Worm (Caenorhabditis elegans) whole organism, L4 larva: ENCODE results near the gene srbc-19.

Source experiments
- Y48G9A.11 ChIP-seq: fragments of 200-800 bp; sonication (Bioruptor generic); IDR thresholded peaks from 2 replicates; pipeline ENCODE4 v1.3.6; 2022; ENCODE audit warnings: missing genetic modification reagents, missing genetic modification characterization, missing compliant biosample characterization
- aha-1 ChIP-seq: fragments of 150-350 bp; peaks from one replicate; lab custom pipeline; 2014; ENCODE audit warnings: missing biosample characterization, missing genetic modification characterization
- ama-1 ChIP-seq: fragments of 150-350 bp; optimal IDR thresholded peaks from 2 replicates; lab custom pipeline; 2014; ENCODE audit warnings: inconsistent platforms, mixed read lengths
- arid-1 ChIP-seq: fragments of 200-800 bp; sonication (Bioruptor generic); conservative IDR thresholded peaks from 2 replicates; pipeline ENCODE4 v1.3.6; 2022; ENCODE audit warnings: missing genetic modification reagents, missing genetic modification characterization, missing compliant biosample characterization
- ceh-62 ChIP-seq: sonication (generic microtip); optimal IDR thresholded peaks from 2 replicates; lab custom pipeline; 2017; ENCODE audit warnings: missing biosample characterization, missing genetic modification characterization
- ces-1 ChIP-seq: fragments of 150-350 bp; sonication (generic microtip); optimal IDR thresholded peaks from 4 replicates; lab custom pipeline; 2014; ENCODE audit warnings: missing biosample characterization, missing genetic modification reagents, missing genetic modification characterization
- cey-2 ChIP-seq: sonication (generic microtip); optimal IDR thresholded peaks from 3 replicates; lab custom pipeline; 2017; ENCODE audit warnings: missing genetic modification characterization, mild to moderate bottlenecking, missing compliant biosample characterization, antibody characterized with exemption, borderline replicate concordance; ENCODE audit not compliant: insufficient read depth
- daf-12 ChIP-seq: fragments of 150-350 bp; optimal IDR thresholded peaks from 2 replicates; lab custom pipeline; 2014; ENCODE audit warnings: missing biosample characterization, missing genetic modification reagents, missing genetic modification characterization
- dve-1 ChIP-seq: sonication (generic microtip); optimal IDR thresholded peaks from 2 replicates; lab custom pipeline; 2017; ENCODE audit warnings: antibody characterized with exemption, mild to moderate bottlenecking, missing genetic modification characterization, missing compliant biosample characterization; ENCODE audit not compliant: insufficient read depth
- egl-43 ChIP-seq: fragments of 200-800 bp; sonication (Bioruptor generic); IDR thresholded peaks from 2 replicates; pipeline ENCODE4 v1.3.6; 2022; ENCODE audit warnings: missing genetic modification reagents, missing genetic modification characterization, missing compliant biosample characterization
- fkh-10 ChIP-seq: fragments of 150-350 bp; optimal IDR thresholded peaks from 2 replicates; lab custom pipeline; 2014; ENCODE audit warnings: missing biosample characterization, missing genetic modification reagents, missing genetic modification characterization
- gei-8 ChIP-seq: fragments of 200-800 bp; sonication (Bioruptor generic); optimal IDR thresholded peaks from 2 replicates; lab custom pipeline; 2018; ENCODE audit warnings: mild to moderate bottlenecking, missing genetic modification characterization, missing compliant biosample characterization
- hlh-11 ChIP-seq: fragments of 200-800 bp; sonication (Bioruptor generic); optimal IDR thresholded peaks from 2 replicates; lab custom pipeline; 2018; ENCODE audit warnings: mild to moderate bottlenecking, missing genetic modification characterization, missing compliant biosample characterization
- hlh-30 ChIP-seq: sonication (generic microtip); optimal IDR thresholded peaks from 2 replicates; lab custom pipeline; 2017; ENCODE audit warnings: antibody characterized with exemption, mild to moderate bottlenecking, missing genetic modification characterization, missing compliant biosample characterization; ENCODE audit not compliant: insufficient read depth
- hmg-1.1 ChIP-seq: fragments of 200-800 bp; sonication (Bioruptor generic); IDR thresholded peaks from 2 replicates; pipeline ENCODE4 v1.3.6; 2022; ENCODE audit warnings: missing genetic modification reagents, missing genetic modification characterization, missing compliant biosample characterization
- lim-7 ChIP-seq: fragments of 200-800 bp; sonication (Bioruptor generic); IDR thresholded peaks from 2 replicates; pipeline ENCODE4 v1.3.6; 2022; ENCODE audit warnings: missing genetic modification characterization, missing compliant biosample characterization
- lin-15B ChIP-seq: fragments of 150-350 bp; sonication (generic microtip); optimal IDR thresholded peaks from 3 replicates; lab custom pipeline; 2014; ENCODE audit warnings: missing biosample characterization, missing genetic modification characterization
- lin-29 ChIP-seq: fragments of 200-800 bp; sonication (Bioruptor generic); IDR thresholded peaks from 2 replicates; pipeline ENCODE4 v1.3.6; 2022; ENCODE audit warnings: missing genetic modification reagents, missing genetic modification characterization, missing compliant biosample characterization
- lin-39 ChIP-seq: fragments of 150-350 bp; optimal IDR thresholded peaks from 2 replicates; lab custom pipeline; 2014; ENCODE audit warnings: missing biosample characterization, missing genetic modification reagents, missing genetic modification characterization
- lir-3 ChIP-seq: sonication (generic microtip); optimal IDR thresholded peaks from 2 replicates; lab custom pipeline; 2016; ENCODE audit warnings: mild to moderate bottlenecking, missing genetic modification characterization, missing compliant biosample characterization
- lsy-2 ChIP-seq, 2 experiments: fragments of 150-350 bp in 1 of 2; sonication (generic microtip) in 1 of 2; optimal IDR thresholded peaks; 2 replicates each; lab custom pipeline; 2014 to 2017; ENCODE audit warnings: missing biosample characterization in 2 of 2, missing genetic modification characterization in 2 of 2
- madf-9 ChIP-seq: fragments of 200-800 bp; sonication (Bioruptor generic); conservative IDR thresholded peaks from 2 replicates; pipeline ENCODE4 v1.3.6; 2022; ENCODE audit warnings: missing genetic modification reagents, missing genetic modification characterization, missing compliant biosample characterization
- mdl-1 ChIP-seq, 2 experiments: fragments of 150-350 bp in 1 of 2; sonication (generic microtip) in 1 of 2; optimal IDR thresholded peaks; 2 replicates each; lab custom pipeline; 2014 to 2017; ENCODE audit warnings: missing biosample characterization in 2 of 2, missing genetic modification characterization in 2 of 2
- mep-1 ChIP-seq: fragments of 150-350 bp; sonication (generic microtip); optimal IDR thresholded peaks from 3 replicates; lab custom pipeline; 2014; ENCODE audit warnings: missing biosample characterization, missing genetic modification characterization
- mes-2 ChIP-seq: sonication (generic microtip); optimal IDR thresholded peaks from 2 replicates; lab custom pipeline; 2016; ENCODE audit warnings: missing genotype, mild to moderate bottlenecking, missing genetic modification characterization, missing compliant biosample characterization; ENCODE audit not compliant: poor library complexity, severe bottlenecking
- mxl-2 ChIP-seq: fragments of 200-800 bp; sonication (Bioruptor generic); conservative IDR thresholded peaks from 2 replicates; pipeline ENCODE4 v1.3.6; 2022; ENCODE audit warnings: missing genetic modification reagents, missing genetic modification characterization, missing compliant biosample characterization
- nhr-10 ChIP-seq: fragments of 150-350 bp; optimal IDR thresholded peaks from 2 replicates; lab custom pipeline; 2014; ENCODE audit warnings: missing biosample characterization, missing genetic modification characterization
- nhr-111 ChIP-seq: fragments of 200-800 bp; sonication (Bioruptor generic); optimal IDR thresholded peaks from 2 replicates; lab custom pipeline; 2018; ENCODE audit warnings: mild to moderate bottlenecking, missing genetic modification characterization, missing compliant biosample characterization
- nhr-237 ChIP-seq: sonication (generic microtip); optimal IDR thresholded peaks from 2 replicates; lab custom pipeline; 2017; ENCODE audit warnings: missing biosample characterization, missing genetic modification characterization
- nhr-28 ChIP-seq: fragments of 150-350 bp; optimal IDR thresholded peaks from 2 replicates; lab custom pipeline; 2014; ENCODE audit warnings: missing biosample characterization, missing genetic modification characterization
- nhr-76 ChIP-seq: fragments of 150-350 bp; optimal IDR thresholded peaks from 2 replicates; lab custom pipeline; 2014; ENCODE audit warnings: missing biosample characterization, missing genetic modification characterization
- nhr-77 ChIP-seq: fragments of 150-350 bp; optimal IDR thresholded peaks from 2 replicates; lab custom pipeline; 2014; ENCODE audit warnings: missing biosample characterization, missing genetic modification characterization
- pha-4 ChIP-seq, 2 experiments: fragments of 150-350 bp in 1 of 2; fragments of 200-800 bp in 1 of 2; sonication (Bioruptor generic) in 1 of 2; IDR thresholded peaks in 1 of 2; optimal IDR thresholded peaks in 1 of 2; 2 replicates each; pipeline versions ENCODE4 v1.3.6 to Lab custom; 2014 to 2022; ENCODE audit warnings: missing genetic modification characterization in 2 of 2, missing genetic modification reagents in 2 of 2, missing biosample characterization in 1 of 2, missing compliant biosample characterization in 1 of 2
- pqm-1 ChIP-seq: sonication (generic microtip); optimal IDR thresholded peaks from 2 replicates; lab custom pipeline; 2017; ENCODE audit warnings: missing biosample characterization, missing genetic modification characterization
- saeg-2 ChIP-seq: fragments of 200-800 bp; sonication (Bioruptor generic); IDR thresholded peaks from 2 replicates; pipeline ENCODE4 v1.3.6; 2022; ENCODE audit warnings: missing genetic modification reagents, missing genetic modification characterization, missing compliant biosample characterization
- sdz-12 ChIP-seq: fragments of 200-800 bp; sonication (Bioruptor generic); optimal IDR thresholded peaks from 2 replicates; lab custom pipeline; 2018; ENCODE audit warnings: mild to moderate bottlenecking, missing genetic modification characterization, missing compliant biosample characterization
- snpc-1.2 ChIP-seq: fragments of 200-800 bp; sonication (Bioruptor generic); IDR thresholded peaks from 2 replicates; pipeline ENCODE4 v1.3.6; 2022; ENCODE audit warnings: missing genetic modification reagents, missing genetic modification characterization, missing compliant biosample characterization
- unc-130 ChIP-seq: sonication (generic microtip); optimal IDR thresholded peaks from 2 replicates; lab custom pipeline; 2016; ENCODE audit warnings: missing genetic modification reagents, missing genetic modification characterization, missing compliant biosample characterization
- unc-62 ChIP-seq, 3 experiments: fragments of 150-350 bp in 1 of 3; sonication (generic microtip); optimal IDR thresholded peaks in 2 of 3; peaks in 1 of 3; 1 replicate in 1 of 3; 2 replicates in 2 of 3; lab custom pipeline; 2014 to 2017; ENCODE audit warnings: missing biosample characterization in 3 of 3, missing genetic modification characterization in 3 of 3, missing genetic modification reagents in 3 of 3, missing genotype in 1 of 3
- zfp-2 ChIP-seq: sonication (generic microtip); optimal IDR thresholded peaks from 2 replicates; lab custom pipeline; 2016; ENCODE audit warnings: mild to moderate bottlenecking, missing genetic modification characterization, missing compliant biosample characterization
- zip-11 ChIP-seq: fragments of 200-800 bp; sonication (Bioruptor generic); IDR thresholded peaks from 2 replicates; pipeline ENCODE4 v1.3.6; 2022; ENCODE audit warnings: missing genetic modification characterization, missing compliant biosample characterization
- ztf-11 ChIP-seq: fragments of 150-350 bp; optimal IDR thresholded peaks from 2 replicates; lab custom pipeline; 2014; ENCODE audit warnings: missing biosample characterization, missing genetic modification characterization

Gene srbc-19

ce11 chrV:2135323-2135722, 31.3 kb downstream of the srbc-19 start (continued):
- peak; percentile 55 for TF ChIP-seq hlh-30 (tag; lab: Kevin White, UChicago)
- no peak for TF ChIP-seq fkh-10
- TF ChIP-seq arid-1 (GFP tag; lab: Robert Waterston, UW): peak; percentile 45; the same call in 1 of the 2 replicates
- no peak for TF ChIP-seq unc-130 (GFP tag; lab: Kevin White, UChicago)
- peak; percentile 40 for TF ChIP-seq mes-2 (tag; lab: Kevin White, UChicago)
- no peak for TF ChIP-seq daf-12 (tag; lab: Kevin White, UChicago)
- peak; percentile 61 for TF ChIP-seq hlh-11 (tag; lab: Kevin White, UChicago)

ce11 chrV:2134340-2134739, 32.2 kb downstream of the srbc-19 start:
- TF ChIP-seq lin-29: no peak
- peak in 1 of 2 experiments; percentile 14 for TF ChIP-seq unc-62 (GFP tag; optimal IDR thresholded peaks at IDR 0.05 in 1 of 2; lab: Kevin White, UChicago)
- TF ChIP-seq unc-62 (tag; optimal IDR thresholded peaks at IDR 0.05; lab: Kevin White, UChicago): no peak
- TF ChIP-seq pha-4 (GFP tag; IDR thresholded peaks at IDR 0.05; lab: Robert Waterston, UW): no peak
- no peak for TF ChIP-seq pha-4 (tag; optimal IDR thresholded peaks at IDR 0.05; lab: Kevin White, UChicago)
- TF ChIP-seq mxl-2 (GFP tag; lab: Robert Waterston, UW): no peak
- TF ChIP-seq cey-2 (tag; lab: Kevin White, UChicago): no peak
- TF ChIP-seq gei-8: no peak
- TF ChIP-seq dve-1 (tag; lab: Kevin White, UChicago): no peak
- TF ChIP-seq saeg-2 (GFP tag; lab: Robert Waterston, UW): no peak
- peak; percentile 78 for TF ChIP-seq aha-1 (tag; lab: Kevin White, UChicago)
- no peak for TF ChIP-seq lin-39 (tag; lab: Kevin White, UChicago)
- no peak for TF ChIP-seq nhr-28 (tag; lab: Kevin White, UChicago)
- peak; percentile 7 for TF ChIP-seq mep-1
- TF ChIP-seq nhr-77 (tag; lab: Kevin White, UChicago): no peak
- 0 out of 2 replicates have a peak, but pooled peaks have one; percentile 39 for TF ChIP-seq Y48G9A.11
- no peak for TF ChIP-seq ceh-62 (tag; lab: Kevin White, UChicago)
- no peak for TF ChIP-seq mes-2 (tag; lab: Kevin White, UChicago)
- TF ChIP-seq snpc-1.2 (GFP tag; lab: Robert Waterston, UW): no peak
- TF ChIP-seq egl-43 (GFP tag; lab: Robert Waterston, UW): peak; percentile 20; the same call in 1 of the 2 replicates
- TF ChIP-seq nhr-10 (tag; lab: Kevin White, UChicago): no peak
- no peak for TF ChIP-seq nhr-111 (GFP tag; lab: Kevin White, UChicago)
- no peak for TF ChIP-seq lir-3 (tag; lab: Kevin White, UChicago)
- peak in 1 of 2 experiments; percentile 26 for TF ChIP-seq lsy-2 (tag; optimal IDR thresholded peaks at IDR 0.05; lab: Kevin White, UChicago)
- no peak for TF ChIP-seq lin-15B (tag; lab: Kevin White, UChicago)
- TF ChIP-seq nhr-237 (tag; lab: Kevin White, UChicago): no peak
- TF ChIP-seq madf-9 (GFP tag; lab: Robert Waterston, UW): no peak
- no peak for TF ChIP-seq hmg-1.1 (GFP tag; lab: Robert Waterston, UW)
- no peak for TF ChIP-seq zfp-2
- TF ChIP-seq ces-1 (GFP tag; lab: Kevin White, UChicago): no peak
- no peak for TF ChIP-seq zip-11 (GFP tag; lab: Robert Waterston, UW)
- TF ChIP-seq hlh-30 (tag; lab: Kevin White, UChicago): peak; percentile 62
- no peak for TF ChIP-seq sdz-12 (GFP tag; lab: Kevin White, UChicago)
- TF ChIP-seq ztf-11 (tag; lab: Kevin White, UChicago): no peak
- TF ChIP-seq ama-1 (lab: Kevin White, UChicago): no peak
- no peak for TF ChIP-seq pqm-1
- no peak for TF ChIP-seq mdl-1 (tag; optimal IDR thresholded peaks at IDR 0.05; lab: Kevin White, UChicago)
- TF ChIP-seq nhr-76 (tag; lab: Kevin White, UChicago): no peak
- 0 out of 2 replicates have a peak, but pooled peaks have one; percentile 47 for TF ChIP-seq lim-7 (GFP tag; lab: Robert Waterston, UW)
